2 fruit fly cellular contexts compared by ENCODE assay signal in genomic region chr3R:2411789-2412188, dm6.
TF ChIP-seq lines count a peak whose summit lies in the region.

No protein-coding gene starts in this region.

- peak; percentile 77 to 85 for TF ChIP-seq CTCF in S2 (optimal IDR thresholded peaks at IDR 0.05; lab: Kevin White, UChicago)
- no peak for TF ChIP-seq CTCF in whole organism, embryonic (GFP tag; optimal IDR thresholded peaks at IDR 0.05; lab: Kevin White, UChicago)

TF ChIP-seq in whole organism, embryonic, 481 proteins besides CTCF, POLR2A, EP300 and RAD21:
- TF ChIP-seq dysf (GFP tag; IDR thresholded peaks at IDR 0.05; lab: Robert Waterston, UW) (no peak), Ets65A (GFP tag; lab: Kevin White, UChicago) (peak; percentile 7), CG4707 (GFP tag; optimal IDR thresholded peaks at IDR 0.05; lab: Kevin White, UChicago) (no peak), Stat92E (GFP tag; optimal IDR thresholded peaks at IDR 0.05; lab: Kevin White, UChicago) (no peak), CG32772 (GFP tag; IDR thresholded peaks at IDR 0.05; lab: Robert Waterston, UW) (0 out of 2 replicates have a peak, but pooled peaks have one; percentile 7), fd102C (GFP tag; optimal IDR thresholded peaks at IDR 0.05; lab: Kevin White, UChicago) (no peak), nom (GFP tag; optimal IDR thresholded peaks at IDR 0.05; lab: Kevin White, UChicago) (no peak), CG34376 (GFP tag; optimal IDR thresholded peaks at IDR 0.05; lab: Kevin White, UChicago) (no peak), Xrp1 (GFP tag; IDR thresholded peaks at IDR 0.05; lab: Robert Waterston, UW) (no peak), Neu2 (GFP tag; optimal IDR thresholded peaks at IDR 0.05; lab: Kevin White, UChicago; ENCODE audit: borderline replicate concordance) (peak; percentile 48), Lhr (GFP tag; optimal IDR thresholded peaks at IDR 0.05; lab: Kevin White, UChicago) (peak; percentile 98), sob (GFP tag; IDR thresholded peaks at IDR 0.05; lab: Robert Waterston, UW) (no peak), H15 (GFP tag; IDR thresholded peaks at IDR 0.05; lab: Robert Waterston, UW) (no peak), pita (GFP tag; optimal IDR thresholded peaks at IDR 0.05; lab: Kevin White, UChicago) (peak; percentile 21), CG9932 (GFP tag; IDR thresholded peaks at IDR 0.05; lab: Robert Waterston, UW) (no peak), Ets97D (GFP tag; optimal IDR thresholded peaks at IDR 0.05; lab: Kevin White, UChicago) (no peak), CG8924 (tag; optimal IDR thresholded peaks at IDR 0.05; lab: Kevin White, UChicago) (no peak), shn (GFP tag; optimal IDR thresholded peaks at IDR 0.05; lab: Kevin White, UChicago) (no peak), Hmr (GFP tag; optimal IDR thresholded peaks at IDR 0.05; lab: Kevin White, UChicago) (peak; percentile 33), Oli (tag; optimal IDR thresholded peaks at IDR 0.05; lab: Kevin White, UChicago) (no peak), sima (GFP tag; optimal IDR thresholded peaks at IDR 0.05; lab: Kevin White, UChicago) (no peak), stwl (tag; optimal IDR thresholded peaks at IDR 0.05; lab: Kevin White, UChicago) (peak; percentile 48), tgo (GFP tag; IDR thresholded peaks at IDR 0.05; lab: Robert Waterston, UW) (no peak), Eip74EF (GFP tag; optimal IDR thresholded peaks at IDR 0.05; lab: Kevin White, UChicago) (no peak), CG7745 (tag; optimal IDR thresholded peaks at IDR 0.05; lab: Kevin White, UChicago) (no peak), Atf3 (GFP tag; optimal IDR thresholded peaks at IDR 0.05; lab: Kevin White, UChicago) (no peak), MESR4 (GFP tag; optimal IDR thresholded peaks at IDR 0.05; lab: Kevin White, UChicago) (no peak), CG42726 (GFP tag; IDR thresholded peaks at IDR 0.05; lab: Robert Waterston, UW; ENCODE audit: partially characterized antibody) (0 out of 2 replicates have a peak, but pooled peaks have one; percentile 5), CG11398 (GFP tag; optimal IDR thresholded peaks at IDR 0.05; lab: Kevin White, UChicago) (no peak), run (tag; optimal IDR thresholded peaks at IDR 0.05; lab: Kevin White, UChicago) (no peak), CG33213 (GFP tag; optimal IDR thresholded peaks at IDR 0.05; lab: Kevin White, UChicago) (peak; percentile 82), CG15514 (GFP tag; optimal IDR thresholded peaks at IDR 0.05; lab: Kevin White, UChicago) (no peak), CG14441 (GFP tag; IDR thresholded peaks at IDR 0.05; lab: Robert Waterston, UW) (no peak), gem (tag; optimal IDR thresholded peaks at IDR 0.05; lab: Kevin White, UChicago) (no peak), CG8290 (GFP tag; optimal IDR thresholded peaks at IDR 0.05; lab: Kevin White, UChicago) (peak; percentile 23), CG8290 (tag; optimal IDR thresholded peaks at IDR 0.05; lab: Kevin White, UChicago) (no peak), zfh1 (GFP tag; IDR thresholded peaks at IDR 0.05; lab: Robert Waterston, UW) (no peak)
